Fruit fly (Drosophila melanogaster) whole organism, embryonic: Measurements from ENCODE around the gene Trm7-34.

Experiments
- Antp ChIP-seq: fragments of 200-800 bp; sonication (Bioruptor generic); optimal IDR thresholded peaks from 3 replicates; lab custom pipeline; 2016; ENCODE audit warnings: missing biosample characterization, missing genetic modification characterization
- BtbVII ChIP-seq: fragments of 200-800 bp; sonication (Bioruptor generic); optimal IDR thresholded peaks from 3 replicates; lab custom pipeline; 2017; ENCODE audit warnings: missing biosample characterization, mild to moderate bottlenecking, missing genetic modification characterization
- CG12236 ChIP-seq: fragments of 200-800 bp; sonication (Bioruptor generic); optimal IDR thresholded peaks from 2 replicates; lab custom pipeline; 2016; ENCODE audit warnings: missing biosample characterization, missing genetic modification characterization
- CG12299 ChIP-seq: fragments of 200-800 bp; sonication (Bioruptor generic); optimal IDR thresholded peaks from 2 replicates; lab custom pipeline; 2018; ENCODE audit warnings: missing biosample characterization, mild to moderate bottlenecking, missing genetic modification characterization
- CG13287 ChIP-seq: fragments of 200-800 bp; sonication (Bioruptor generic); IDR thresholded peaks from 2 replicates; pipeline ENCODE4 v1.3.6; 2022; ENCODE audit warnings: missing biosample characterization, missing genetic modification characterization; ENCODE audit not compliant: partially characterized antibody
- CG13424 ChIP-seq: fragments of 200-800 bp; sonication (Bioruptor generic); optimal IDR thresholded peaks from 2 replicates; lab custom pipeline; 2019; ENCODE audit warnings: missing biosample characterization, mild to moderate bottlenecking, missing genetic modification characterization, moderate library complexity
- CG13775 ChIP-seq: fragments of 200-800 bp; sonication (Bioruptor generic); optimal IDR thresholded peaks from 3 replicates; lab custom pipeline; 2017; ENCODE audit warnings: missing biosample characterization, mild to moderate bottlenecking, missing genetic modification characterization
- CG14710 ChIP-seq: fragments of 200-800 bp; sonication (Bioruptor generic); optimal IDR thresholded peaks from 3 replicates; lab custom pipeline; 2019; ENCODE audit warnings: missing biosample characterization, mild to moderate bottlenecking, missing genetic modification characterization, moderate library complexity
- CG14965 ChIP-seq: fragments of 200-800 bp; sonication (Bioruptor generic); optimal IDR thresholded peaks from 2 replicates; lab custom pipeline; 2016; ENCODE audit warnings: missing biosample characterization, missing genetic modification characterization, borderline replicate concordance
- CG1647 ChIP-seq: fragments of 200-800 bp; sonication (Bioruptor generic); optimal IDR thresholded peaks from 3 replicates; lab custom pipeline; 2016; ENCODE audit warnings: missing biosample characterization, missing genetic modification characterization
- CG16779 ChIP-seq: fragments of 200-800 bp; sonication (Bioruptor generic); IDR thresholded peaks from 2 replicates; pipeline ENCODE4 v1.3.6; 2022; ENCODE audit warnings: missing biosample characterization, missing genetic modification characterization
- CG30403 ChIP-seq: fragments of 200-800 bp; sonication (Bioruptor generic); optimal IDR thresholded peaks from 3 replicates; lab custom pipeline; 2016; ENCODE audit warnings: missing biosample characterization, missing genetic modification characterization
- CG30431 ChIP-seq: fragments of 200-800 bp; sonication (Bioruptor generic); optimal IDR thresholded peaks from 2 replicates; lab custom pipeline; 2017; ENCODE audit warnings: missing biosample characterization, missing genetic modification characterization
- CG34224 ChIP-seq: fragments of 200-800 bp; sonication (Bioruptor generic); IDR thresholded peaks from 3 replicates; pipeline ENCODE4 v1.3.6; 2022; ENCODE audit warnings: missing biosample characterization, missing genetic modification characterization; ENCODE audit not compliant: partially characterized antibody
- CG3838 ChIP-seq: fragments of 200-800 bp; sonication (Bioruptor generic); optimal IDR thresholded peaks from 3 replicates; lab custom pipeline; 2016; ENCODE audit warnings: missing biosample characterization, missing genetic modification characterization
- CG4360 ChIP-seq: fragments of 200-800 bp; sonication (Bioruptor generic); IDR thresholded peaks from 2 replicates; pipeline ENCODE4 v1.3.6; 2022; ENCODE audit warnings: missing biosample characterization, missing genetic modification characterization
- CG8290 ChIP-seq, 3 experiments: fragments of 200-800 bp; sonication (Bioruptor generic); optimal IDR thresholded peaks; 2 replicates each; lab custom pipeline; 2016 to 2019; ENCODE audit warnings: missing biosample characterization in 3 of 3, missing genetic modification characterization in 3 of 3, mild to moderate bottlenecking in 2 of 3, moderate library complexity in 1 of 3
- CG8388 ChIP-seq: fragments of 200-800 bp; sonication (Bioruptor generic); optimal IDR thresholded peaks from 2 replicates; lab custom pipeline; 2019; ENCODE audit warnings: missing biosample characterization, mild to moderate bottlenecking, missing genetic modification characterization, moderate library complexity
- CG9817 ChIP-seq: fragments of 200-800 bp; sonication (Bioruptor generic); optimal IDR thresholded peaks from 2 replicates; lab custom pipeline; 2018; ENCODE audit warnings: missing biosample characterization, mild to moderate bottlenecking, missing genetic modification characterization, moderate library complexity
- Camta ChIP-seq: fragments of 200-800 bp; sonication (Bioruptor generic); optimal IDR thresholded peaks from 2 replicates; lab custom pipeline; 2016; ENCODE audit warnings: missing biosample characterization, missing genetic modification characterization
- Eip74EF ChIP-seq, 2 experiments: fragments of 200-800 bp in 1 of 2; fragments of >200 bp in 1 of 2; sonication (Bioruptor generic) in 1 of 2; optimal IDR thresholded peaks; 2 replicates each; lab custom pipeline; 2017 to 2019; ENCODE audit warnings: missing biosample characterization in 2 of 2, missing genetic modification characterization in 2 of 2, mild to moderate bottlenecking in 1 of 2, moderate library complexity in 1 of 2
- Jarid2 ChIP-seq: fragments of 200-800 bp; sonication (Bioruptor generic); optimal IDR thresholded peaks from 3 replicates; lab custom pipeline; 2017; ENCODE audit warnings: mild to moderate bottlenecking, missing biosample characterization, missing genetic modification reagents, missing genetic modification characterization
- MESR4 ChIP-seq: fragments of 200-800 bp; sonication (Bioruptor generic); optimal IDR thresholded peaks from 2 replicates; lab custom pipeline; 2018; ENCODE audit warnings: missing biosample characterization, mild to moderate bottlenecking, missing genetic modification characterization, moderate library complexity
- PHDP ChIP-seq: fragments of 200-800 bp; sonication (Bioruptor generic); optimal IDR thresholded peaks from 3 replicates; lab custom pipeline; 2018; ENCODE audit warnings: missing biosample characterization, mild to moderate bottlenecking, missing genetic modification characterization, moderate library complexity
- Ssrp ChIP-seq: fragments of 200-800 bp; sonication (Bioruptor generic); optimal IDR thresholded peaks from 2 replicates; lab custom pipeline; 2018; ENCODE audit warnings: missing biosample characterization, mild to moderate bottlenecking, missing genetic modification characterization, moderate library complexity
- ac ChIP-seq: fragments of 200-800 bp; sonication (Bioruptor generic); optimal IDR thresholded peaks from 3 replicates; lab custom pipeline; 2017; ENCODE audit warnings: missing biosample characterization, mild to moderate bottlenecking, missing genetic modification characterization
- bbx ChIP-seq: fragments of 200-800 bp; sonication (Bioruptor generic); IDR thresholded peaks from 2 replicates; pipeline ENCODE4 v1.3.6; 2022; ENCODE audit warnings: missing biosample characterization, missing genetic modification characterization; ENCODE audit not compliant: partially characterized antibody
- cas ChIP-seq: fragments of 200-800 bp; sonication (Bioruptor generic); IDR thresholded peaks from 2 replicates; pipeline ENCODE4 v1.3.6; 2022; ENCODE audit warnings: missing biosample characterization, missing genetic modification characterization
- chif ChIP-seq, 2 experiments: fragments of 200-800 bp; sonication (Bioruptor generic); optimal IDR thresholded peaks; 3 replicates each; lab custom pipeline; 2016; ENCODE audit warnings: missing biosample characterization in 2 of 2, missing genetic modification characterization in 2 of 2
- corto ChIP-seq: fragments of 200-800 bp; sonication (Bioruptor generic); optimal IDR thresholded peaks from 2 replicates; lab custom pipeline; 2016; ENCODE audit warnings: missing biosample characterization, mild to moderate bottlenecking, missing genetic modification characterization, moderate library complexity
- crc ChIP-seq: fragments of 200-800 bp; sonication (Bioruptor generic); optimal IDR thresholded peaks from 2 replicates; lab custom pipeline; 2016; ENCODE audit warnings: missing biosample characterization, missing genetic modification characterization
- eyg ChIP-seq: fragments of 200-800 bp; sonication (Bioruptor generic); optimal IDR thresholded peaks from 3 replicates; lab custom pipeline; 2016; ENCODE audit warnings: missing biosample characterization, missing genetic modification characterization
- fd3F ChIP-seq: fragments of 200-800 bp; sonication (Bioruptor generic); optimal IDR thresholded peaks from 2 replicates; lab custom pipeline; 2018; ENCODE audit warnings: missing biosample characterization, mild to moderate bottlenecking, missing genetic modification characterization, moderate library complexity
- ftz-f1 ChIP-seq: fragments of 200-800 bp; sonication (Bioruptor generic); optimal IDR thresholded peaks from 2 replicates; lab custom pipeline; 2016; ENCODE audit warnings: missing biosample characterization, missing genetic modification characterization
- gt ChIP-seq: fragments of 200-800 bp; sonication (Bioruptor generic); IDR thresholded peaks from 2 replicates; pipeline ENCODE4 v1.3.6; 2022; ENCODE audit warnings: missing biosample characterization, missing genetic modification characterization
- jumu ChIP-seq: fragments of 200-800 bp; sonication (Bioruptor generic); optimal IDR thresholded peaks from 3 replicates; lab custom pipeline; 2016; ENCODE audit warnings: missing biosample characterization, missing genetic modification characterization
- klu ChIP-seq: fragments of 200-800 bp; sonication (Bioruptor generic); IDR thresholded peaks from 2 replicates; pipeline ENCODE4 v1.3.6; 2022; ENCODE audit warnings: missing biosample characterization, missing genetic modification characterization
- kni ChIP-seq: fragments of 200-800 bp; sonication (Bioruptor generic); optimal IDR thresholded peaks from 3 replicates; lab custom pipeline; 2017; ENCODE audit warnings: mild to moderate bottlenecking, missing biosample characterization, missing genetic modification reagents, missing genetic modification characterization
- otp ChIP-seq: fragments of 200-800 bp; sonication (Bioruptor generic); IDR thresholded peaks from 3 replicates; pipeline ENCODE4, ENCODE4 v1.3.6; 2022; ENCODE audit warnings: missing biosample characterization, missing genetic modification characterization
- ranshi ChIP-seq: fragments of 200-800 bp; sonication (Bioruptor generic); IDR thresholded peaks from 2 replicates; pipeline ENCODE4 v1.3.6; 2022; ENCODE audit warnings: missing biosample characterization, missing genetic modification characterization
- sd ChIP-seq: fragments of 200-800 bp; sonication (Bioruptor generic); optimal IDR thresholded peaks from 3 replicates; lab custom pipeline; 2018; ENCODE audit warnings: missing biosample characterization, mild to moderate bottlenecking, missing genetic modification characterization, moderate library complexity
- seq ChIP-seq: fragments of 200-800 bp; sonication (Bioruptor generic); IDR thresholded peaks from 2 replicates; pipeline ENCODE4 v1.3.6; 2022; ENCODE audit warnings: missing biosample characterization, missing genetic modification characterization
- slou ChIP-seq: fragments of 200-800 bp; sonication (Bioruptor generic); optimal IDR thresholded peaks from 3 replicates; lab custom pipeline; 2016; ENCODE audit warnings: missing biosample characterization, missing genetic modification characterization
- sqz ChIP-seq: fragments of 200-800 bp; sonication (Bioruptor generic); optimal IDR thresholded peaks from 3 replicates; lab custom pipeline; 2018; ENCODE audit warnings: missing biosample characterization, mild to moderate bottlenecking, missing genetic modification characterization
- tgo ChIP-seq: fragments of 200-800 bp; sonication (Bioruptor generic); IDR thresholded peaks from 3 replicates; pipeline ENCODE4 v1.3.6; 2022; ENCODE audit warnings: missing biosample characterization, missing genetic modification characterization
- tin ChIP-seq: fragments of 200-800 bp; sonication (Bioruptor generic); optimal IDR thresholded peaks from 3 replicates; lab custom pipeline; 2016; ENCODE audit warnings: missing biosample characterization, missing genetic modification characterization
- unc-4 ChIP-seq: fragments of 200-800 bp; sonication (Bioruptor generic); IDR thresholded peaks from 2 replicates; pipeline ENCODE4 v1.3.6; 2022; ENCODE audit warnings: missing biosample characterization, missing genetic modification characterization; ENCODE audit not compliant: partially characterized antibody
- unpg ChIP-seq: fragments of 200-800 bp; sonication (Bioruptor generic); optimal IDR thresholded peaks from 3 replicates; lab custom pipeline; 2018; ENCODE audit warnings: missing biosample characterization, mild to moderate bottlenecking, missing genetic modification characterization, moderate library complexity
- zfh2 ChIP-seq: fragments of 200-800 bp; sonication (Bioruptor generic); optimal IDR thresholded peaks from 2 replicates; lab custom pipeline; 2016; ENCODE audit warnings: missing biosample characterization, missing genetic modification characterization

The Trm7-34 gene

DNA sequence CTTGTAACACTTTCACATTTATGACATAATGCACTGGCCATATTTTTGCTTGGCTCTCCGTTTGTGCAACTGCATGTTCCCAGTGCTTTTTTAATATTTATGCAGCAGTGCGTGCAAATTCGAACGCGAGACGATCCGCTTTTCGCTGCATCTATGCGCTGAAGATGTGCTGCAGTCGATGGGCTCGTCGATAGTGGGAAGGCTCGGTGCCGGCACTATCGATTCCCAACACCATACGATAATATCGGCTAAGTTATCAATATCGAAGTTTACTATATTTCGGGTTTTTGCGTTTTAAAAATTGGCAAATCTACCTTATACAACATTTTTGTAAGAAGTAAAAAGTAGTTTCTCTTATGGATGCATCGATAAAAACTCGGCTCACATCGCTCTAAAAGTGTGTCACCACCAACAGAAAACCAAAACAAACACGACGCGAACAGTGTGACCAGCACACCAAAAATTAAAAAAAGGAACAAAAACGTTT lies 36.0 kb downstream of the Trm7-34 start, which contains the start of gene RhoGAP93B (continued):
- TF ChIP-seq kni (GFP tag; lab: Kevin White, UChicago), result peak; percentile 72
- no peak for TF ChIP-seq sqz (GFP tag; lab: Kevin White, UChicago)
- peak; percentile 73 to 76 for TF ChIP-seq chif (GFP tag; optimal IDR thresholded peaks at IDR 0.05; lab: Kevin White, UChicago)
- TF ChIP-seq corto (GFP tag; lab: Kevin White, UChicago), result no peak
- peak; percentile 100 for TF ChIP-seq CG34224 (GFP tag; lab: Robert Waterston, UW)
- TF ChIP-seq eyg (GFP tag; lab: Kevin White, UChicago), result peak; percentile 78
- peak; percentile 94 for TF ChIP-seq CG14710 (tag; lab: Kevin White, UChicago)
- peak; percentile 84 for TF ChIP-seq klu
- peak; percentile 84 for TF ChIP-seq PHDP (tag; lab: Kevin White, UChicago)
- TF ChIP-seq jumu (GFP tag; lab: Kevin White, UChicago), result peak; percentile 92
- TF ChIP-seq CG12236 (GFP tag; lab: Kevin White, UChicago), result peak; percentile 57
- TF ChIP-seq CG13287, result peak; percentile 100
- peak; percentile 81 for TF ChIP-seq CG30403
- peak; percentile 74 for TF ChIP-seq CG16779 (GFP tag; lab: Robert Waterston, UW)
- TF ChIP-seq slou, result no peak
- TF ChIP-seq CG9817 (tag; lab: Kevin White, UChicago), result peak; percentile 77
- peak; percentile 81 for TF ChIP-seq Antp
- peak; percentile 69 for TF ChIP-seq MESR4 (GFP tag; lab: Kevin White, UChicago)
- TF ChIP-seq CG30431 (GFP tag; lab: Kevin White, UChicago), result peak; percentile 39
- TF ChIP-seq fd3F (GFP tag; lab: Kevin White, UChicago), result peak; percentile 45
- peak; percentile 76 for TF ChIP-seq Camta (GFP tag; lab: Kevin White, UChicago)
- peak; percentile 76 for TF ChIP-seq Ssrp
- peak; percentile 79 for TF ChIP-seq CG3838
- TF ChIP-seq CG8388 (GFP tag; lab: Kevin White, UChicago), result peak; percentile 70
- peak; percentile 74 for TF ChIP-seq crc
- TF ChIP-seq bbx (GFP tag; lab: Robert Waterston, UW), result peak; percentile 100
- TF ChIP-seq CG4360 (GFP tag; lab: Robert Waterston, UW), result 0 out of 2 replicates have a peak, but pooled peaks have one; percentile 5
- peak; percentile 85 for TF ChIP-seq cas (GFP tag; lab: Robert Waterston, UW)
- peak; percentile 99 for TF ChIP-seq unc-4
- peak; percentile 80 for TF ChIP-seq tgo (GFP tag; lab: Robert Waterston, UW)
- peak; percentile 78 for TF ChIP-seq Jarid2 (GFP tag; lab: Kevin White, UChicago)
- no peak for TF ChIP-seq sd (tag; lab: Kevin White, UChicago)
- peak; percentile 83 for TF ChIP-seq CG12299 (tag; lab: Kevin White, UChicago)
- TF ChIP-seq CG1647 (GFP tag; lab: Kevin White, UChicago), result peak; percentile 85
- TF ChIP-seq gt (GFP tag; lab: Robert Waterston, UW), result peak; percentile 80
- peak; percentile 90 for TF ChIP-seq CG13775 (GFP tag; lab: Kevin White, UChicago)
- TF ChIP-seq tin, result peak; percentile 78
- TF ChIP-seq BtbVII (GFP tag; lab: Kevin White, UChicago), result peak; percentile 35
- peak; percentile 64 for TF ChIP-seq ftz-f1 (GFP tag; lab: Kevin White, UChicago)
- TF ChIP-seq CG14965 (GFP tag; lab: Kevin White, UChicago), result peak; percentile 7
- TF ChIP-seq otp, result peak; percentile 90
- peak; percentile 79 for TF ChIP-seq seq (GFP tag; lab: Robert Waterston, UW)
- TF ChIP-seq CG8290 (GFP tag; optimal IDR thresholded peaks at IDR 0.05; lab: Kevin White, UChicago), result peak; percentile 76
- TF ChIP-seq CG8290 (tag; optimal IDR thresholded peaks at IDR 0.05; lab: Kevin White, UChicago), result peak in 1 of 2 experiments; percentile 13
- TF ChIP-seq ranshi (GFP tag; lab: Robert Waterston, UW), result peak; percentile 94
- peak; percentile 85 for TF ChIP-seq CG13424 (tag; lab: Kevin White, UChicago)
- TF ChIP-seq Eip74EF (GFP tag; optimal IDR thresholded peaks at IDR 0.05; lab: Kevin White, UChicago), result no peak
- TF ChIP-seq zfh2, result peak; percentile 92
- TF ChIP-seq ac (GFP tag; lab: Kevin White, UChicago), result no peak
- TF ChIP-seq unpg (GFP tag; lab: Kevin White, UChicago), result peak; percentile 65
